Fruit fly (Drosophila melanogaster) whole organism: ENCODE results near the gene CG3061.

Source experiments
- CG8478 ChIP-seq: fragments of >200 bp; optimal IDR thresholded peaks from 2 replicates; lab custom pipeline; 2018; ENCODE audit warnings: inconsistent platforms
- Dll ChIP-seq: fragments of >200 bp; optimal IDR thresholded peaks from 2 replicates; lab custom pipeline; 2017
- EcR ChIP-seq, 2 experiments: fragments of >200 bp; optimal IDR thresholded peaks; 2 replicates each; lab custom pipeline; 2017; ENCODE audit warnings: missing biosample characterization in 2 of 2, missing genetic modification characterization in 2 of 2, missing genetic modification reagents in 2 of 2
- pan ChIP-seq: fragments of >200 bp; optimal IDR thresholded peaks from 2 replicates; lab custom pipeline; 2017
- psq ChIP-seq: fragments of >200 bp; optimal IDR thresholded peaks from 2 replicates; lab custom pipeline; 2017
- usp ChIP-seq: fragments of >200 bp; optimal IDR thresholded peaks from 2 replicates; lab custom pipeline; 2017; ENCODE audit warnings: missing biosample characterization, missing genetic modification characterization, mixed read lengths

DNA sequence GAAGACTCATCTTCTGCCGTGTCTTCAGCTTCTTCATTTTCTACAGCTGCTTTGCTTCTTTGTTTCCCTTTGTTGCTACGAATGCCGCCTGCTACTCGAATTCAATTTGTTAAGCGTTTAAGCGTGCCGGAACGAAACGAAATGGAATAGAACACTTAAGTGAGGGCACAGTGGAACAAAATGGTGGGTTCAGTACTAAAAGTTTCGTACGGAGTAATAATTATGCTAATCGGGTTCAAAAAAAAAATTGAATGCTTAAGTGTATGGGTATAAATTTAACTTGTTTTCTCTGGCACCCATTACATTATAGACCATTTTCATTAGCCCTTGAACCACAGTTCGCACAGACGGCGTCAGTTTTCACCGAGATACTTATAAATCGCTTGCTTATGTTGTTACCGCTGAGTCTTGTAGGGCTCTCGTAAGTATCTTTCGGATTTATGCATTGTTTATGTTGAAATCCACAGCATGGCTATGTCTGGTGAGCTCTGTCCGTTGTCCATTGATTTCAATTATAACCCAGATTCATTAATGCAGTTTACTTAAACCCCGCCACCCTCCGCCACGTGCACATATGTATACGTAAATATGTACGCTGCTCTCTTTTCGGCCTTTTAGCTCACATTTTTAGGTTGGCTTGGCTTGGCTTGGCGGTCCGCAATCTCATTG, 19.6 kb upstream of the CG3061 start:
- TF ChIP-seq CG8478 (no peak), usp (no peak), psq (lab: Kevin White, UChicago) (no peak), EcR (GFP tag; optimal IDR thresholded peaks at IDR 0.05; lab: Kevin White, UChicago) (no peak), Dll (lab: Kevin White, UChicago) (no peak), pan (lab: Kevin White, UChicago) (no peak)
